Fruit fly (Drosophila melanogaster) whole organism, embryonic: ENCODE measurements around the gene CG6652.

Experiments
- Atf-2 ChIP-seq: fragments of 200-800 bp; sonication (Bioruptor generic); optimal IDR thresholded peaks from 2 replicates; lab custom pipeline; 2016; ENCODE audit warnings: missing biosample characterization, missing genetic modification characterization
- BtbVII ChIP-seq: fragments of 200-800 bp; sonication (Bioruptor generic); optimal IDR thresholded peaks from 3 replicates; lab custom pipeline; 2017; ENCODE audit warnings: missing biosample characterization, mild to moderate bottlenecking, missing genetic modification characterization
- CG10274 ChIP-seq: fragments of 200-800 bp; sonication (Bioruptor generic); optimal IDR thresholded peaks from 3 replicates; lab custom pipeline; 2017; ENCODE audit warnings: missing biosample characterization, mild to moderate bottlenecking, missing genetic modification characterization
- CG11398 ChIP-seq: fragments of 200-800 bp; sonication (Bioruptor generic); optimal IDR thresholded peaks from 2 replicates; lab custom pipeline; 2016; ENCODE audit warnings: missing biosample characterization, missing genetic modification characterization
- CG11504 ChIP-seq: fragments of 200-800 bp; sonication (Bioruptor generic); optimal IDR thresholded peaks from 3 replicates; lab custom pipeline; 2019; ENCODE audit warnings: missing biosample characterization, mild to moderate bottlenecking, missing genetic modification characterization, moderate library complexity
- CG12219 ChIP-seq: fragments of 200-800 bp; sonication (Bioruptor generic); optimal IDR thresholded peaks from 3 replicates; lab custom pipeline; 2018; ENCODE audit warnings: missing biosample characterization, mild to moderate bottlenecking, missing genetic modification characterization
- CG1233 ChIP-seq: fragments of 200-800 bp; sonication (Bioruptor generic); optimal IDR thresholded peaks from 4 replicates; lab custom pipeline; 2018; ENCODE audit warnings: missing biosample characterization, mild to moderate bottlenecking, missing genetic modification characterization
- CG13894 ChIP-seq: fragments of 200-800 bp; sonication (Bioruptor generic); optimal IDR thresholded peaks from 3 replicates; lab custom pipeline; 2018; ENCODE audit warnings: missing biosample characterization, mild to moderate bottlenecking, missing genetic modification characterization, moderate library complexity
- CG15073 ChIP-seq: fragments of 200-800 bp; sonication (Bioruptor generic); optimal IDR thresholded peaks from 2 replicates; lab custom pipeline; 2016; ENCODE audit warnings: missing biosample characterization, missing genetic modification characterization
- CG18599 ChIP-seq: fragments of 200-800 bp; sonication (Bioruptor generic); optimal IDR thresholded peaks from 3 replicates; lab custom pipeline; 2017; ENCODE audit warnings: missing biosample characterization, missing genetic modification characterization, mild to moderate bottlenecking, moderate library complexity, missing genetic modification reagents
- CG30020 ChIP-seq: fragments of 200-800 bp; optimal IDR thresholded peaks from 2 replicates; lab custom pipeline; 2019; ENCODE audit warnings: missing biosample characterization, mild to moderate bottlenecking, missing genetic modification characterization, moderate library complexity
- CG30431 ChIP-seq: fragments of 200-800 bp; sonication (Bioruptor generic); optimal IDR thresholded peaks from 2 replicates; lab custom pipeline; 2017; ENCODE audit warnings: missing biosample characterization, missing genetic modification characterization
- CG3163 ChIP-seq: fragments of 200-800 bp; sonication (Bioruptor generic); optimal IDR thresholded peaks from 3 replicates; lab custom pipeline; 2016; ENCODE audit warnings: missing biosample characterization, missing genetic modification characterization
- CG32532 ChIP-seq: fragments of 200-800 bp; sonication (Bioruptor generic); IDR thresholded peaks from 2 replicates; pipeline ENCODE4 v1.3.6; 2022; ENCODE audit warnings: missing biosample characterization, missing genetic modification characterization
- CG34422 ChIP-seq: fragments of 200-800 bp; sonication (Bioruptor generic); IDR thresholded peaks from 3 replicates; pipeline ENCODE4 v1.3.6; 2022; ENCODE audit warnings: missing biosample characterization, missing genetic modification characterization
- CG5180 ChIP-seq: fragments of 200-800 bp; sonication (Bioruptor generic); optimal IDR thresholded peaks from 3 replicates; lab custom pipeline; 2017; ENCODE audit warnings: missing biosample characterization, missing genetic modification characterization, mild to moderate bottlenecking, moderate library complexity, missing genetic modification reagents
- CG6813 ChIP-seq: fragments of 200-800 bp; sonication (Bioruptor generic); optimal IDR thresholded peaks from 2 replicates; lab custom pipeline; 2017; ENCODE audit warnings: missing biosample characterization, missing genetic modification characterization, mild to moderate bottlenecking, moderate library complexity, missing genetic modification reagents
- CG7271 ChIP-seq: fragments of 200-800 bp; sonication (Bioruptor generic); optimal IDR thresholded peaks from 2 replicates; lab custom pipeline; 2018; ENCODE audit warnings: missing biosample characterization, mild to moderate bottlenecking, missing genetic modification characterization, moderate library complexity
- CG8089 ChIP-seq: fragments of 200-800 bp; sonication (Bioruptor generic); optimal IDR thresholded peaks from 3 replicates; lab custom pipeline; 2016; ENCODE audit warnings: missing biosample characterization, missing genetic modification characterization
- CG8281 ChIP-seq: fragments of 200-800 bp; sonication (Bioruptor generic); optimal IDR thresholded peaks from 2 replicates; lab custom pipeline; 2018; ENCODE audit warnings: missing biosample characterization, mild to moderate bottlenecking, missing genetic modification characterization, moderate library complexity
- D19A ChIP-seq: fragments of 200-800 bp; optimal IDR thresholded peaks from 3 replicates; lab custom pipeline; 2019; ENCODE audit warnings: missing biosample characterization, mild to moderate bottlenecking, missing genetic modification characterization, moderate library complexity
- Drgx ChIP-seq: fragments of 200-800 bp; sonication (Bioruptor generic); IDR thresholded peaks from 2 replicates; pipeline ENCODE4 v1.3.6; 2022; ENCODE audit warnings: missing biosample characterization, missing genetic modification characterization
- ERR ChIP-seq: fragments of 200-800 bp; sonication (Bioruptor generic); optimal IDR thresholded peaks from 2 replicates; lab custom pipeline; 2016; ENCODE audit warnings: missing biosample characterization, missing genetic modification characterization
- H15 ChIP-seq: fragments of 200-800 bp; sonication (Bioruptor generic); IDR thresholded peaks from 3 replicates; pipeline ENCODE4 v1.3.6; 2022; ENCODE audit warnings: missing biosample characterization, missing genetic modification characterization
- Lhr ChIP-seq: fragments of 200-800 bp; sonication (Bioruptor generic); optimal IDR thresholded peaks from 3 replicates; lab custom pipeline; 2017; ENCODE audit warnings: mild to moderate bottlenecking, missing biosample characterization, missing genetic modification reagents, missing genetic modification characterization
- Med ChIP-seq: fragments of 200-800 bp; sonication (Bioruptor generic); peaks from one replicate; lab custom pipeline; 2016; ENCODE audit warnings: missing biosample characterization, missing genetic modification characterization, mild to moderate bottlenecking, inconsistent platforms, moderate library complexity
- Optix ChIP-seq: fragments of 200-800 bp; sonication (Bioruptor generic); IDR thresholded peaks from 3 replicates; pipeline ENCODE4 v1.3.6; 2022; ENCODE audit warnings: missing biosample characterization, missing genetic modification characterization
- PHDP ChIP-seq: fragments of 200-800 bp; sonication (Bioruptor generic); optimal IDR thresholded peaks from 3 replicates; lab custom pipeline; 2018; ENCODE audit warnings: missing biosample characterization, mild to moderate bottlenecking, missing genetic modification characterization, moderate library complexity
- Pdp1 ChIP-seq, 2 experiments: fragments of 200-800 bp; sonication (Bioruptor generic); optimal IDR thresholded peaks; 3 replicates each; lab custom pipeline; 2016; ENCODE audit warnings: missing biosample characterization in 2 of 2, missing genetic modification characterization in 2 of 2, mild to moderate bottlenecking in 1 of 2, moderate library complexity in 1 of 2
- Six4 ChIP-seq: fragments of 200-800 bp; sonication (Bioruptor generic); optimal IDR thresholded peaks from 2 replicates; lab custom pipeline; 2016; ENCODE audit warnings: missing biosample characterization, missing genetic modification characterization
- ac ChIP-seq: fragments of 200-800 bp; sonication (Bioruptor generic); optimal IDR thresholded peaks from 3 replicates; lab custom pipeline; 2017; ENCODE audit warnings: missing biosample characterization, mild to moderate bottlenecking, missing genetic modification characterization
- caup ChIP-seq: fragments of 200-800 bp; sonication (Bioruptor generic); optimal IDR thresholded peaks from 3 replicates; lab custom pipeline; 2017; ENCODE audit warnings: missing biosample characterization, mild to moderate bottlenecking, missing genetic modification characterization, moderate library complexity; ENCODE audit not compliant: severe bottlenecking
- dan ChIP-seq: fragments of 200-800 bp; sonication (Bioruptor generic); IDR thresholded peaks from 2 replicates; pipeline ENCODE4 v1.3.6; 2022; ENCODE audit warnings: missing biosample characterization, missing genetic modification characterization
- exex ChIP-seq: fragments of 200-800 bp; sonication (Bioruptor generic); optimal IDR thresholded peaks from 4 replicates; lab custom pipeline; 2018; ENCODE audit warnings: missing biosample characterization, mild to moderate bottlenecking, missing genetic modification characterization, moderate library complexity
- fd102C ChIP-seq: fragments of 200-800 bp; sonication (Bioruptor generic); optimal IDR thresholded peaks from 2 replicates; lab custom pipeline; 2018; ENCODE audit warnings: missing biosample characterization, mild to moderate bottlenecking, missing genetic modification characterization, moderate library complexity
- fd96Cb ChIP-seq: fragments of 200-800 bp; sonication (Bioruptor generic); optimal IDR thresholded peaks from 2 replicates; lab custom pipeline; 2018; ENCODE audit warnings: missing biosample characterization, mild to moderate bottlenecking, missing genetic modification characterization, moderate library complexity
- fu2 ChIP-seq: fragments of 200-800 bp; sonication (Bioruptor generic); optimal IDR thresholded peaks from 2 replicates; lab custom pipeline; 2016; ENCODE audit warnings: missing biosample characterization, missing genetic modification characterization
- ind ChIP-seq: fragments of 200-800 bp; sonication (Bioruptor generic); optimal IDR thresholded peaks from 3 replicates; lab custom pipeline; 2016; ENCODE audit warnings: missing biosample characterization, missing genetic modification characterization
- lbe ChIP-seq: fragments of 200-800 bp; sonication (Bioruptor generic); optimal IDR thresholded peaks from 2 replicates; lab custom pipeline; 2016; ENCODE audit warnings: missing biosample characterization, mild to moderate bottlenecking, missing genetic modification characterization
- nom ChIP-seq: fragments of 200-800 bp; sonication (Bioruptor generic); optimal IDR thresholded peaks from 2 replicates; lab custom pipeline; 2017; ENCODE audit warnings: missing biosample characterization, missing genetic modification characterization, mild to moderate bottlenecking, moderate library complexity, missing genetic modification reagents
- pb ChIP-seq: fragments of 200-800 bp; sonication (Bioruptor generic); optimal IDR thresholded peaks from 3 replicates; lab custom pipeline; 2016; ENCODE audit warnings: missing biosample characterization, missing genetic modification characterization
- peb ChIP-seq: fragments of 200-800 bp; sonication (Bioruptor generic); IDR thresholded peaks from 2 replicates; pipeline ENCODE4 v1.3.6; 2022; ENCODE audit warnings: missing biosample characterization, missing genetic modification characterization
- repo ChIP-seq: fragments of 200-800 bp; sonication (Bioruptor generic); optimal IDR thresholded peaks from 2 replicates; lab custom pipeline; 2016; ENCODE audit warnings: missing biosample characterization, missing genetic modification characterization
- seq ChIP-seq: fragments of 200-800 bp; sonication (Bioruptor generic); IDR thresholded peaks from 2 replicates; pipeline ENCODE4 v1.3.6; 2022; ENCODE audit warnings: missing biosample characterization, missing genetic modification characterization
- sima ChIP-seq: fragments of 200-800 bp; sonication (Bioruptor generic); optimal IDR thresholded peaks from 2 replicates; lab custom pipeline; 2016; ENCODE audit warnings: missing biosample characterization, missing genetic modification characterization
- sqz ChIP-seq: fragments of 200-800 bp; sonication (Bioruptor generic); optimal IDR thresholded peaks from 3 replicates; lab custom pipeline; 2018; ENCODE audit warnings: missing biosample characterization, mild to moderate bottlenecking, missing genetic modification characterization
- tgo ChIP-seq: fragments of 200-800 bp; sonication (Bioruptor generic); IDR thresholded peaks from 3 replicates; pipeline ENCODE4 v1.3.6; 2022; ENCODE audit warnings: missing biosample characterization, missing genetic modification characterization
- tup ChIP-seq: fragments of 200-800 bp; sonication (Bioruptor generic); optimal IDR thresholded peaks from 2 replicates; lab custom pipeline; 2016; ENCODE audit warnings: missing biosample characterization, mild to moderate bottlenecking, missing genetic modification characterization, moderate library complexity
- vvl ChIP-seq: fragments of 200-800 bp; sonication (Bioruptor generic); IDR thresholded peaks from 2 replicates; pipeline ENCODE4 v1.3.6; 2022; ENCODE audit warnings: missing biosample characterization, missing genetic modification characterization

The CG6652 gene

dm6 chr3L:17050661-17051452 is 28.2 kb upstream of the CG6652 start (continued):
- TF ChIP-seq Drgx (no peak), CG1233 (GFP tag; lab: Kevin White, UChicago) (no peak), lbe (GFP tag; lab: Kevin White, UChicago) (no peak), CG30020 (no peak), fd102C (GFP tag; lab: Kevin White, UChicago) (no peak), CG7271 (tag; lab: Kevin White, UChicago) (peak; percentile 6), tup (GFP tag; lab: Kevin White, UChicago) (no peak), seq (no peak), pb (no peak), peb (no peak), CG15073 (GFP tag; lab: Kevin White, UChicago) (no peak), ERR (GFP tag; lab: Kevin White, UChicago) (no peak), Med (GFP tag; lab: Kevin White, UChicago) (peak; percentile 49), tgo (GFP tag; lab: Robert Waterston, UW) (no peak), vvl (peak; percentile 30; the same call in 1 of the 2 replicates), Optix (GFP tag; lab: Robert Waterston, UW) (no peak), Lhr (GFP tag; lab: Kevin White, UChicago) (peak; percentile 12), Pdp1 (GFP tag; optimal IDR thresholded peaks at IDR 0.05; lab: Kevin White, UChicago) (peak in 1 of 2 experiments; percentile 40), fd96Cb (tag; lab: Kevin White, UChicago) (no peak), CG18599 (GFP tag; lab: Kevin White, UChicago) (no peak), ac (no peak), CG5180 (GFP tag; lab: Kevin White, UChicago) (no peak), H15 (GFP tag; lab: Robert Waterston, UW) (no peak), D19A (tag; lab: Kevin White, UChicago) (no peak), repo (GFP tag; lab: Kevin White, UChicago) (peak; percentile 26), CG34422 (GFP tag; lab: Robert Waterston, UW) (peak; percentile 39; the same call in 1 of the 3 replicates)

- TF ChIP-seq BtbVII (no peak), dan (GFP tag; lab: Robert Waterston, UW) (no peak), caup (GFP tag; lab: Kevin White, UChicago) (no peak), CG6813 (GFP tag; lab: Kevin White, UChicago) (peak; percentile 38), PHDP (peak; percentile 8), CG32532 (peak; percentile 56), Six4 (GFP tag; lab: Kevin White, UChicago) (no peak), fd102C (GFP tag; lab: Kevin White, UChicago) (no peak), fu2 (GFP tag; lab: Kevin White, UChicago) (no peak), sima (no peak), CG11504 (tag; lab: Kevin White, UChicago) (no peak), CG30431 (GFP tag; lab: Kevin White, UChicago) (no peak), Med (GFP tag; lab: Kevin White, UChicago) (peak; percentile 73), CG10274 (GFP tag; lab: Kevin White, UChicago) (peak; percentile 85), CG12219 (GFP tag; lab: Kevin White, UChicago) (no peak), CG3163 (GFP tag; lab: Kevin White, UChicago) (no peak), ind (GFP tag; lab: Kevin White, UChicago) (no peak), sqz (peak; percentile 28), exex (tag; lab: Kevin White, UChicago) (peak; percentile 94), vvl (no peak), CG11398 (GFP tag; lab: Kevin White, UChicago) (no peak), CG13894 (peak; percentile 28), nom (GFP tag; lab: Kevin White, UChicago) (no peak), Atf-2 (no peak), CG8089 (no peak), CG8281 (tag; lab: Kevin White, UChicago) (no peak)
Observed at dm6 chr3L:17049912-17050345, 27.3 kb upstream of the CG6652 start.
